Fruit fly (Drosophila melanogaster): ENCODE results near the gene CG8149.

Gene CG8149

DNA sequence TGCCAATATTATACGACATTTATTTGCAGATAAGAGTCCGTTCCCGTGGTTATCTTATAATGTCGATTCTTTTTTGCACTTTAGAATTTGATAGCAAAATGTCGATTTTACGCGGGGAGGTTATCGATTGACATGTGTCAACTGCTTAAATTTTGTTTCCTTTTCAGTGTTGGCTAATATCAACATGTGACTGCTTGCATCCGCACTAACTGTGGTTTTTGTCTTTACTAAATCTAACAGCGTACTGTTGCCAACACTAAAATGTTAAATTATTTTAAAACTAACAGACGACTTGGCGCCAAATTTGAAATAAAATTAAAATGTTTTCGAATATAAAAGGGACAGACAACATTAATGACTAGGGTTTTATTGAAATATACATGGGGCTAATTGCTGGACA, 7.7 kb upstream of the CG8149 start (continued):
- peak; percentile 56 for TF ChIP-seq sage (GFP tag; optimal IDR thresholded peaks at IDR 0.05)
- TF ChIP-seq usp (GFP tag; optimal IDR thresholded peaks at IDR 0.05): no peak
- TF ChIP-seq br (GFP tag; optimal IDR thresholded peaks at IDR 0.05): peak; percentile 77
- TF ChIP-seq OdsH (GFP tag; optimal IDR thresholded peaks at IDR 0.05): peak; percentile 49
- no peak for TF ChIP-seq Hr78 (GFP tag; optimal IDR thresholded peaks at IDR 0.05)
- TF ChIP-seq rgr (GFP tag; optimal IDR thresholded peaks at IDR 0.05): peak; percentile 71
- peak; percentile 72 for TF ChIP-seq brk (GFP tag; optimal IDR thresholded peaks at IDR 0.05)
- TF ChIP-seq Hr83 (GFP tag; optimal IDR thresholded peaks at IDR 0.05; ENCODE audit: poor library complexity, severe bottlenecking): peak; percentile 78
- peak; percentile 41 for TF ChIP-seq dsf (GFP tag; optimal IDR thresholded peaks at IDR 0.05; ENCODE audit: borderline replicate concordance)
- no peak for TF ChIP-seq Vsx2 (GFP tag; optimal IDR thresholded peaks at IDR 0.05; ENCODE audit: partially characterized antibody)
- TF ChIP-seq Sp1 (GFP tag; optimal IDR thresholded peaks at IDR 0.05): peak; percentile 41
- no peak for TF ChIP-seq lola (GFP tag; optimal IDR thresholded peaks at IDR 0.05)
- peak; percentile 74 for TF ChIP-seq Myc (optimal IDR thresholded peaks at IDR 0.05)

DNA sequence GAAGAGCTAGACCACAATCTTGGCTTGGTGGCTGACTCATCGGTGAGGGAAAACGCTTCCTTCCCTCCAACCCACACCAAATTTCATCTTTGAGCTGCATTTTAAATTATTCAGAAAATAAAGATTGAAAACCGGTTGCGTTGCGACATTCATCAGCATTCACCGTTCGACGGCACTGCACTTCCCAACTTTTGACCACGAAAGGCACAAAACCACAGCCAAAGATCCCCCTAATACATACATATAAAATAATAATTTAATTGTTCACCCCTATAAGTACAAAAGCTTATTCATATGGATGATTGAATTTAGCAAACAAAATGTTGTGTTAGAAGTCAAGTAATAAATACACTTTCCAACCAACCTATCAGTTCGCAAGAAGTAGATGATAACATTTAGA, 5.2 kb upstream of the CG8149 start:
- TF ChIP-seq br (GFP tag; optimal IDR thresholded peaks at IDR 0.05) (no peak), N (GFP tag; optimal IDR thresholded peaks at IDR 0.05) (no peak), sv (GFP tag; optimal IDR thresholded peaks at IDR 0.05) (no peak), woc (GFP tag; optimal IDR thresholded peaks at IDR 0.05) (no peak), ey (GFP tag; optimal IDR thresholded peaks at IDR 0.05) (no peak), dmrt93B (GFP tag; optimal IDR thresholded peaks at IDR 0.05) (no peak), Mio (GFP tag; optimal IDR thresholded peaks at IDR 0.05) (no peak), Dif (GFP tag; optimal IDR thresholded peaks at IDR 0.05; ENCODE audit: partially characterized antibody) (no peak), psq (GFP tag; optimal IDR thresholded peaks at IDR 0.05) (no peak), Sp1 (GFP tag; optimal IDR thresholded peaks at IDR 0.05) (no peak), jim (GFP tag; optimal IDR thresholded peaks at IDR 0.05) (no peak), tai (GFP tag; optimal IDR thresholded peaks at IDR 0.05) (no peak), usp (GFP tag; optimal IDR thresholded peaks at IDR 0.05) (no peak)

DNA sequence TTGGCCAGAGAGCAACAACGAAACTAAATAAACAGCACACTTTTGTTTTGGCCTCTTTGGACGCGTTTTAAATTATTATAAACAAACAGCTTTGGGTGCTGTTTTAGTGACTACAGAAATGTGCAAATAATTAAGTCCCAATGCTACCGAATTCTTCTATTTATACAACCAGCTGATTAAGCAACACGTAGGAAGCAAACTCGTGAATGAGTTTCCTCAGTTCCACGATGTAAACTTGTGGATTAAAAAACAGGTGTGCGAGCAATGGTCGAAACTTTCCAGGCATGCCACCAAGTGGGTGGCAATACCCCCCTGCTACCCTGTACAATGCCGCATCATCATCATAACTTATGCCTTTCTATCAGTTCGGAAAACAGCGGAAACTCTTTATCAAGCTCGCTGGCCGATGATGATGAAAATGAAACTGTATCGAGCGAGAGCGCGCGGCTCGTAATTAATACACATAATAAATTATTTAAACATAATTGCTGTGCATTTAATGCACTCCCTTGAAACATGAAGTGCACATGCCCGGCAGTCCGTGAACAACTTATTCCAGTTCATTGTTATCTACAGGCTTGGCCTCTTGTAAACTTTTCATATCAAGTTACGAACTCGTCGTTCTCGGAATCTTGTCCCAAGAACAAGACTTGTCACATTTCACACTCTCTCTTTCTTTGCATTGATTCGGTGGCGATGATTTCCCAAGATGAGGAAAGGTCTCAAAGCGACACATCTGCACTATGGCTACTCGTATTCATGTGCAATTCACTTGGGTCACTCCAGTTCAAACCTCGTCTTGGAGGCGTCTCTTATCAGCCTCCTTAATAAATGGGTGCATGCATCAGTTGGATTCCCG, 4.0 kb upstream of the CG8149 start:
- peak; percentile 14 for TF ChIP-seq h (GFP tag; optimal IDR thresholded peaks at IDR 0.05)
- TF ChIP-seq rgr (GFP tag; optimal IDR thresholded peaks at IDR 0.05): no peak

- TF ChIP-seq Rel (GFP tag; optimal IDR thresholded peaks at IDR 0.05): no peak
- no peak for TF ChIP-seq Rel (tag; optimal IDR thresholded peaks at IDR 0.05)
- peak in 1 of 2 experiments; percentile 61 for TF ChIP-seq dl (GFP tag; optimal IDR thresholded peaks at IDR 0.05; ENCODE audit: insufficient read depth in 1 of 2, partially characterized antibody in 2 of 2)
- TF ChIP-seq h (GFP tag; optimal IDR thresholded peaks at IDR 0.05): peak; percentile 57
- TF ChIP-seq Jra (GFP tag; optimal IDR thresholded peaks at IDR 0.05): no peak
- no peak for TF ChIP-seq Hnf4 (GFP tag; optimal IDR thresholded peaks at IDR 0.05)
- peak; percentile 56 for TF ChIP-seq Dif (GFP tag; optimal IDR thresholded peaks at IDR 0.05; ENCODE audit: partially characterized antibody)
These were observed 2.7 kb upstream of the CG8149 start for dm6 chr3R:9501489-9502415.

DNA sequence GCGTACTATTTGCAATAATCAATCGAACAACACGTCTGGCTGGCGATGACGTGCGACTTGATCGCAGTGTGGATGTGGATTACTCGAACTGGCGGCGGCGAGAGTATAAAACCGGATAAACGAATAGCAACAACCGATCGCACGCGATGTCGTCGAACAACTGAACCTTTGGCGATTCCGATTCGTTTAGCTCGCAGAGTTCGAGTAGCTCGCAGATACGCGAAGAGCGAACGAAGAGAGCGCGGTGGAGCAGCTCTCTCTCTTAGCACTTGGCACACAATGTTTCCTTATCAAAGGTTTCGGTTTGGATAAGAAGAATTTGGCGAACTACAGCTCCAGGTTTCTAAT, 2.1 kb upstream of the CG8149 start, which contains the start of gene RhoL:
Gene RhoL, minus strand, starts transcription at position 166 of the 348 bp plus-strand sequence.
- TF ChIP-seq Vsx2 (GFP tag; optimal IDR thresholded peaks at IDR 0.05; ENCODE audit: partially characterized antibody) (peak; percentile 49), rgr (GFP tag; optimal IDR thresholded peaks at IDR 0.05) (peak; percentile 37), dl (GFP tag; optimal IDR thresholded peaks at IDR 0.05; ENCODE audit: insufficient read depth in 1 of 2, partially characterized antibody in 2 of 2) (peak; percentile 82 to 89), tai (GFP tag; optimal IDR thresholded peaks at IDR 0.05) (peak; percentile 8), Dif (GFP tag; optimal IDR thresholded peaks at IDR 0.05; ENCODE audit: partially characterized antibody) (peak; percentile 91), Rel (GFP tag; optimal IDR thresholded peaks at IDR 0.05) (peak; percentile 56), Rel (tag; optimal IDR thresholded peaks at IDR 0.05) (peak; percentile 66), Jra (GFP tag; optimal IDR thresholded peaks at IDR 0.05) (peak; percentile 59), jim (GFP tag; optimal IDR thresholded peaks at IDR 0.05) (peak; percentile 61), foxo (GFP tag; optimal IDR thresholded peaks at IDR 0.05) (peak in 1 of 2 experiments; percentile 3), Hnf4 (GFP tag; optimal IDR thresholded peaks at IDR 0.05) (peak; percentile 54), Dfd (GFP tag; optimal IDR thresholded peaks at IDR 0.05) (no peak), psq (GFP tag; optimal IDR thresholded peaks at IDR 0.05) (no peak), Hr83 (GFP tag; optimal IDR thresholded peaks at IDR 0.05; ENCODE audit: poor library complexity, severe bottlenecking) (peak; percentile 84), OdsH (GFP tag; optimal IDR thresholded peaks at IDR 0.05) (peak; percentile 49), Sp1 (GFP tag; optimal IDR thresholded peaks at IDR 0.05) (peak; percentile 58), br (GFP tag; optimal IDR thresholded peaks at IDR 0.05) (peak; percentile 48), Myc (optimal IDR thresholded peaks at IDR 0.05) (no peak), h (GFP tag; optimal IDR thresholded peaks at IDR 0.05) (peak; percentile 76), pan (optimal IDR thresholded peaks at IDR 0.05) (no peak), GATAd (GFP tag; optimal IDR thresholded peaks at IDR 0.05) (no peak)

All from whole organism, wandering third instar larva.